Fruit fly (Drosophila melanogaster): ENCODE measurements around the gene PGAP5.

DNA sequence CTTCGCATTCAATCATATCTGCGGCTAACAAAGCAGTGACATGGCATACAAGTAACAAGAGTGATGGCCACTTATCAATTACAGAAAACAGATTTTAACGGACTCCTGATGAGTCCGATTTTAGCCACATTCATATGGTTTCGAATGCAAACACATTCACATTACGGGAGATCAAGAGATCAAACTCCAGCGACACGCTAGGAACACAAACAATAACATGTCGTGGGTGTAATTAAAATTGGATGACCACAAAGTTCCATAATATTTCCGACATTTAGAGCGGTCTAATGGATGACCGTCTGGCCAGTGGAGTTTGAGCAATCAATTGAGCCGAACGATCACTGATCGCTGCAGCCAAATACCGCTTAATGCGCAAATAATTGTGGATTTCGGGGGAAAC lies 43.5 kb downstream of the PGAP5 start, which contains the start of gene CG14277:
- no peak for TF ChIP-seq Hr39 (optimal IDR thresholded peaks at IDR 0.05)
- TF ChIP-seq pfk (GFP tag; optimal IDR thresholded peaks at IDR 0.05) = no peak
- TF ChIP-seq ATbp (GFP tag; optimal IDR thresholded peaks at IDR 0.05) = no peak
- no peak for TF ChIP-seq ato (GFP tag; IDR thresholded peaks at IDR 0.05; ENCODE audit: partially characterized antibody)
- no peak for TF ChIP-seq Med (GFP tag)
- no peak for TF ChIP-seq eve (GFP tag; optimal IDR thresholded peaks at IDR 0.05)
- TF ChIP-seq Rx (GFP tag; IDR thresholded peaks at IDR 0.05) = no peak
- TF ChIP-seq ranshi (GFP tag; IDR thresholded peaks at IDR 0.05) = no peak
- TF ChIP-seq D19B (GFP tag; optimal IDR thresholded peaks at IDR 0.05) = no peak
- no peak for TF ChIP-seq Lhr (GFP tag; optimal IDR thresholded peaks at IDR 0.05)
- TF ChIP-seq CG10209 (GFP tag; optimal IDR thresholded peaks at IDR 0.05) = no peak
